Worm (Caenorhabditis elegans): ENCODE results near the gene nep-3.

DNA sequence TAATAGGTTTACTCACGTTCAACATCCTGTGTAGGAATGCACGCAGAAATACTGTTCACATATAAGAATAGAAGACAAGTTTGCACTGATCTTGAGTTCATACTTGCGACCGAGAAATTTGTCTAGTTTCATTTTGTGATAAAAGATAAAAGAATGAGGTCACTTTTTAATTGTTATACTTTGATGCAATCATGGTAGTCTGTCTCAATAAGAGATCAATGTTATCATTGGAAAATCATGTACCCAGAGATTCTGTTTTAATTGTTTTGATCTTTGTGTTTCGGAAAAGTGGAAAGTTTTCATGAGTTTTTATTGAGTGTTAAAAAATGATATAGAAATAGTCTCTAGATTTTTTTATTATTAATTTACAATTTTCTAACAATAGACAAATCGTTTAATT, 44.6 kb downstream of the nep-3 start, which contains the start of gene F54D10.9:
- TF ChIP-seq lin-15B (tag; optimal IDR thresholded peaks at IDR 0.05) (no peak), lin-13 (GFP tag; optimal IDR thresholded peaks at IDR 0.05) (no peak), snpc-4 (tag; optimal IDR thresholded peaks at IDR 0.05) (no peak), efl-1 (optimal IDR thresholded peaks at IDR 0.05) (no peak), efl-1 (GFP tag; optimal IDR thresholded peaks at IDR 0.05 in 1 of 2) (no peak)
